Fruit fly (Drosophila melanogaster) whole organism, pupa: ENCODE results near the gene Rev1.

Source experiments
- CG10348 ChIP-seq: fragments of 200-800 bp; sonication (Bioruptor generic); IDR thresholded peaks from 2 replicates; pipeline ENCODE4 v1.3.6; 2022; ENCODE audit warnings: missing biosample characterization, missing genetic modification characterization
- CG12605 ChIP-seq: fragments of 200-800 bp; sonication (Bioruptor generic); IDR thresholded peaks from 2 replicates; pipeline ENCODE4 v1.3.6; 2022; ENCODE audit warnings: missing biosample characterization, missing genetic modification characterization
- CG13204 ChIP-seq: fragments of 200-800 bp; sonication (Bioruptor generic); optimal IDR thresholded peaks from 2 replicates; lab custom pipeline; 2018; ENCODE audit warnings: missing biosample characterization, mild to moderate bottlenecking, missing genetic modification characterization, moderate library complexity
- CG14655 ChIP-seq: fragments of 200-800 bp; sonication (Bioruptor generic); optimal IDR thresholded peaks from 3 replicates; lab custom pipeline; 2017; ENCODE audit warnings: mild to moderate bottlenecking, missing biosample characterization, missing genetic modification reagents, missing genetic modification characterization
- CG15710 ChIP-seq: fragments of 200-800 bp; sonication (Bioruptor generic); optimal IDR thresholded peaks from 2 replicates; lab custom pipeline; 2018; ENCODE audit warnings: missing biosample characterization, mild to moderate bottlenecking, missing genetic modification characterization, moderate library complexity
- CG17806 ChIP-seq: fragments of 200-800 bp; sonication (Bioruptor generic); optimal IDR thresholded peaks from 2 replicates; lab custom pipeline; 2018; ENCODE audit warnings: missing biosample characterization, mild to moderate bottlenecking, missing genetic modification characterization, moderate library complexity
- CG32121 ChIP-seq: fragments of 200-800 bp; sonication (Bioruptor generic); IDR thresholded peaks from 2 replicates; pipeline ENCODE4 v1.3.6; 2022; ENCODE audit warnings: missing biosample characterization, missing genetic modification characterization
- CG34367 ChIP-seq: fragments of 200-800 bp; sonication (Bioruptor generic); optimal IDR thresholded peaks from 2 replicates; lab custom pipeline; 2018; ENCODE audit warnings: missing biosample characterization, mild to moderate bottlenecking, missing genetic modification characterization
- CG4496 ChIP-seq: fragments of 200-800 bp; sonication (Bioruptor generic); IDR thresholded peaks from 3 replicates; pipeline ENCODE4 v1.3.6; 2022; ENCODE audit warnings: missing biosample characterization, missing genetic modification characterization
- CG8159 ChIP-seq: fragments of 200-800 bp; sonication (Bioruptor generic); optimal IDR thresholded peaks from 3 replicates; lab custom pipeline; 2018; ENCODE audit warnings: missing biosample characterization, mild to moderate bottlenecking, missing genetic modification characterization, moderate library complexity
- CG8301 ChIP-seq: fragments of 200-800 bp; sonication (Bioruptor generic); optimal IDR thresholded peaks from 2 replicates; lab custom pipeline; 2018; ENCODE audit warnings: missing biosample characterization, mild to moderate bottlenecking, missing genetic modification characterization
- CG9948 ChIP-seq: fragments of 200-800 bp; sonication (Bioruptor generic); optimal IDR thresholded peaks from 2 replicates; lab custom pipeline; 2018; ENCODE audit warnings: missing biosample characterization, mild to moderate bottlenecking, missing genetic modification characterization, moderate library complexity
- D1 ChIP-seq: fragments of 200-800 bp; sonication (Bioruptor generic); optimal IDR thresholded peaks from 2 replicates; lab custom pipeline; 2018; ENCODE audit warnings: missing biosample characterization, mild to moderate bottlenecking, missing genetic modification characterization, moderate library complexity
- EcR ChIP-seq: fragments of 200-800 bp; sonication (Bioruptor generic); optimal IDR thresholded peaks from 3 replicates; lab custom pipeline; 2019; ENCODE audit warnings: missing biosample characterization, missing genetic modification characterization, mild to moderate bottlenecking, moderate library complexity, missing genetic modification reagents
- Ets98B ChIP-seq: fragments of 200-800 bp; sonication (Bioruptor generic); IDR thresholded peaks from 2 replicates; pipeline ENCODE4 v1.3.6; 2022; ENCODE audit warnings: missing biosample characterization, missing genetic modification characterization
- Pif1A ChIP-seq: fragments of 200-800 bp; sonication (Bioruptor generic); optimal IDR thresholded peaks from 3 replicates; lab custom pipeline; 2016; ENCODE audit warnings: missing biosample characterization, missing genetic modification characterization
- Pif1B ChIP-seq: fragments of 200-800 bp; sonication (Bioruptor generic); optimal IDR thresholded peaks from 3 replicates; lab custom pipeline; 2016; ENCODE audit warnings: missing biosample characterization, missing genetic modification characterization
- Snoo ChIP-seq: fragments of 200-800 bp; sonication (Bioruptor generic); optimal IDR thresholded peaks from 3 replicates; lab custom pipeline; 2017; ENCODE audit warnings: missing biosample characterization, mild to moderate bottlenecking, missing genetic modification characterization, inconsistent platforms
- fd96Ca ChIP-seq: fragments of 200-800 bp; sonication (Bioruptor generic); IDR thresholded peaks from 3 replicates; pipeline ENCODE4 v1.3.6; 2022; ENCODE audit warnings: missing biosample characterization, missing genetic modification characterization
- gl ChIP-seq: fragments of 200-800 bp; sonication (Bioruptor generic); optimal IDR thresholded peaks from 2 replicates; lab custom pipeline; 2018; ENCODE audit warnings: missing biosample characterization, mild to moderate bottlenecking, missing genetic modification characterization
- rn ChIP-seq: fragments of 200-800 bp; sonication (Bioruptor generic); IDR thresholded peaks from 2 replicates; pipeline ENCODE4 v1.3.6; 2022; ENCODE audit warnings: missing biosample characterization, missing genetic modification characterization

Rev1 gene

dm6 chr3L:618347-619272 is 35.6 kb upstream of the Rev1 start:
- peak; percentile 10; the same call in 1 of the 2 replicates for TF ChIP-seq Ets98B (GFP tag; lab: Robert Waterston, UW)
- TF ChIP-seq fd96Ca (GFP tag; lab: Robert Waterston, UW) = 0 out of 3 replicates have a peak, but pooled peaks have one; percentile 57
- peak; percentile 65 for TF ChIP-seq D1
- peak; percentile 81 for TF ChIP-seq Pif1A (GFP tag; lab: Kevin White, UChicago)
- no peak for TF ChIP-seq CG12605 (GFP tag; lab: Robert Waterston, UW)
- TF ChIP-seq CG13204 = peak; percentile 38
- TF ChIP-seq CG14655 (GFP tag; lab: Kevin White, UChicago) = peak; percentile 92
- no peak for TF ChIP-seq CG4496 (GFP tag; lab: Robert Waterston, UW)
- peak; percentile 90 for TF ChIP-seq CG8159
- TF ChIP-seq Pif1B (GFP tag; lab: Kevin White, UChicago) = peak; percentile 78
- TF ChIP-seq CG9948 (tag; lab: Kevin White, UChicago) = peak; percentile 82
- peak; percentile 18; the same call in 1 of the 2 replicates for TF ChIP-seq rn
- TF ChIP-seq CG17806 (tag; lab: Kevin White, UChicago) = peak; percentile 79
- TF ChIP-seq CG10348 (GFP tag; lab: Robert Waterston, UW) = no peak
- peak; percentile 4 for TF ChIP-seq gl (tag; lab: Kevin White, UChicago)
- no peak for TF ChIP-seq CG32121 (GFP tag; lab: Robert Waterston, UW)
- peak; percentile 82 for TF ChIP-seq CG8301
- peak; percentile 87 for TF ChIP-seq CG15710 (tag; lab: Kevin White, UChicago)
- TF ChIP-seq CG34367 = peak; percentile 80
- TF ChIP-seq Snoo (tag; lab: Kevin White, UChicago) = peak; percentile 94
- TF ChIP-seq EcR (GFP tag; lab: Kevin White, UChicago) = peak; percentile 88

dm6 chr3L:619427-620308 is 34.5 kb upstream of the Rev1 start:
- TF ChIP-seq CG34367 = peak; percentile 80
- peak; percentile 83 for TF ChIP-seq CG15710 (tag; lab: Kevin White, UChicago)
- TF ChIP-seq fd96Ca (GFP tag; lab: Robert Waterston, UW) = no peak
- peak; percentile 79 for TF ChIP-seq CG8301
- peak; percentile 78 for TF ChIP-seq Pif1B (GFP tag; lab: Kevin White, UChicago)
- no peak for TF ChIP-seq CG13204
- peak; percentile 74 for TF ChIP-seq D1
- peak; percentile 53 for TF ChIP-seq CG12605 (GFP tag; lab: Robert Waterston, UW)
- peak; percentile 22 for TF ChIP-seq gl (tag; lab: Kevin White, UChicago)
- TF ChIP-seq Snoo (tag; lab: Kevin White, UChicago) = peak; percentile 79
- TF ChIP-seq CG32121 (GFP tag; lab: Robert Waterston, UW) = no peak
- no peak for TF ChIP-seq rn
- peak; percentile 88 for TF ChIP-seq CG9948 (tag; lab: Kevin White, UChicago)
- TF ChIP-seq CG14655 (GFP tag; lab: Kevin White, UChicago) = peak; percentile 89
- TF ChIP-seq CG10348 (GFP tag; lab: Robert Waterston, UW) = no peak
- TF ChIP-seq Pif1A (GFP tag; lab: Kevin White, UChicago) = peak; percentile 75
- TF ChIP-seq CG17806 (tag; lab: Kevin White, UChicago) = peak; percentile 87
- TF ChIP-seq CG8159 = peak; percentile 90
- 0 out of 3 replicates have a peak, but pooled peaks have one; percentile 10 for TF ChIP-seq CG4496 (GFP tag; lab: Robert Waterston, UW)

dm6 chr3L:621097-621967 is 32.8 kb upstream of the Rev1 start:
- TF ChIP-seq CG32121 (GFP tag; lab: Robert Waterston, UW) = peak; percentile 36; the same call in 1 of the 2 replicates
- peak; percentile 90 for TF ChIP-seq D1
- peak; percentile 96 for TF ChIP-seq CG17806 (tag; lab: Kevin White, UChicago)
- peak; percentile 94 for TF ChIP-seq CG14655 (GFP tag; lab: Kevin White, UChicago)
- peak; percentile 95 for TF ChIP-seq CG15710 (tag; lab: Kevin White, UChicago)
- TF ChIP-seq CG9948 (tag; lab: Kevin White, UChicago) = peak; percentile 94
- TF ChIP-seq gl (tag; lab: Kevin White, UChicago) = peak; percentile 88
- peak; percentile 96 for TF ChIP-seq CG8159
- no peak for TF ChIP-seq CG10348 (GFP tag; lab: Robert Waterston, UW)
- TF ChIP-seq CG8301 = peak; percentile 92
- TF ChIP-seq CG12605 (GFP tag; lab: Robert Waterston, UW) = peak; percentile 76
- TF ChIP-seq CG4496 (GFP tag; lab: Robert Waterston, UW) = peak; percentile 89
- TF ChIP-seq rn = peak; percentile 65
- TF ChIP-seq Snoo (tag; lab: Kevin White, UChicago) = peak; percentile 90
- peak; percentile 71 for TF ChIP-seq Ets98B (GFP tag; lab: Robert Waterston, UW)
- peak; percentile 85 for TF ChIP-seq CG13204
- TF ChIP-seq fd96Ca (GFP tag; lab: Robert Waterston, UW) = peak; percentile 81
- peak; percentile 95 for TF ChIP-seq Pif1B (GFP tag; lab: Kevin White, UChicago)
- peak; percentile 95 for TF ChIP-seq CG34367
- peak; percentile 46 for TF ChIP-seq EcR (GFP tag; lab: Kevin White, UChicago)
- peak; percentile 93 for TF ChIP-seq Pif1A (GFP tag; lab: Kevin White, UChicago)
